Fruit fly (Drosophila melanogaster): ENCODE results near the gene D2hgdh.

D2hgdh gene

DNA sequence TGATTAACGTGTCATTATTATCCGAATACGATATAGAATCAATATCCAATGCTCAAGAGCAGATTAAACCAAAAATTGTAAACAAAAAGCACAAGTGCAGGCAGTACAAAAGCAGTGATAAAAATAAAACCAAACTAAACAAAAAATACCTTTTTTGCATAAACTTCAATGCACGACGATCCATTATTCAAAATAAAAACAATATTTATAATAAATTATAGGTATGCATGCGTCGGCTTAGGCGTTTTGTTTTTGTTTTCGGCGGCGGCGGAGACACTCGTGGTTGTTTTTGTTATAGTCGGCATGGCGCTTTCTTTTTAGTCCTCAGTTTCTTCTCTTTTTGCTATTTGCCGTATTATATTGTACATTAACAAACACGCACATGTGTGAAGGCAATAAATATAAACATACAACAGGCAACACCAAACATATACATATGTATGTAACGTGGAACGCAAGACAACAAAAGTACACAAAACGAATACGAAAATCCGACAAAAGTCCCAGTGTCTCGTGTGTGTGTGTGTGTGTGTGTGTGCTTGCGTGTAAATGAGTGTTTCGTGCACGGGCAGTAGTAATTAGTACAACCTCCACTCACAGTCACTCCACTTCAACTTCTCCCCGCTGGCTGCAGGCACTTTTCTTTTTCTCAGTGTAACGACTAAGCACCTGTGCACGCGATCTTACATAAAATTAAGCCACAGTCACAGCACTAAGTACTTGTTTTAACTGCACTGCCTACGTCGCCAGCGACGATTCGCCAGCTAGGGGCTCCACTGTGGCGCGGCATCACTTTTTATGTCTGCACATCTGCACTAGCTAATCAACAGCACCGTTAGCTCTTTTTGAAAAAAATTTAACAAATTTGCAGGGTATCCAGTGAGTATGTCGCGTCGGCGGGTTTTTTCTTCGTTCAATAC, 5.2 kb upstream of the D2hgdh start (continued):
- TF ChIP-seq knrl (GFP tag; IDR thresholded peaks at IDR 0.05; ENCODE audit: partially characterized antibody): no peak
- TF ChIP-seq CG32772 (GFP tag; IDR thresholded peaks at IDR 0.05): peak; percentile 42; the same call in 1 of the 2 replicates
- TF ChIP-seq CG14014 (GFP tag; IDR thresholded peaks at IDR 0.05): 0 out of 2 replicates have a peak, but pooled peaks have one; percentile 7
- peak; percentile 20 for TF ChIP-seq Ssrp (tag; optimal IDR thresholded peaks at IDR 0.05)
- TF ChIP-seq CG30403 (GFP tag; optimal IDR thresholded peaks at IDR 0.05): peak; percentile 56
- peak; percentile 54; the same call in 1 of the 2 replicates for TF ChIP-seq CG4730 (GFP tag; IDR thresholded peaks at IDR 0.05)
- peak; percentile 42 for TF ChIP-seq CG4820 (GFP tag; optimal IDR thresholded peaks at IDR 0.05)
- no peak for TF ChIP-seq CG34224 (GFP tag; IDR thresholded peaks at IDR 0.05; ENCODE audit: partially characterized antibody)
- TF ChIP-seq grau (tag; optimal IDR thresholded peaks at IDR 0.05): peak; percentile 92

dm6 chrX:2136831-2137452, 4.3 kb upstream of the D2hgdh start:
- TF ChIP-seq lilli (GFP tag; optimal IDR thresholded peaks at IDR 0.05): peak; percentile 100
- TF ChIP-seq Adf1 (GFP tag; IDR thresholded peaks at IDR 0.05): peak; percentile 93
- peak; percentile 100 for TF ChIP-seq Hr3 (GFP tag; optimal IDR thresholded peaks at IDR 0.05)
- TF ChIP-seq scrt (GFP tag; optimal IDR thresholded peaks at IDR 0.05): peak; percentile 99
- peak; percentile 100 for TF ChIP-seq ranshi (GFP tag; IDR thresholded peaks at IDR 0.05)
- peak; percentile 98 for TF ChIP-seq wek (GFP tag; optimal IDR thresholded peaks at IDR 0.05)
- TF ChIP-seq CG3995 (GFP tag; optimal IDR thresholded peaks at IDR 0.05): peak; percentile 90
- TF ChIP-seq kni (GFP tag; optimal IDR thresholded peaks at IDR 0.05): peak; percentile 99
- no peak; the same call in 1 of the 2 replicates for TF ChIP-seq sna (GFP tag; IDR thresholded peaks at IDR 0.05; ENCODE audit: partially characterized antibody)
- TF ChIP-seq CG14965 (GFP tag; optimal IDR thresholded peaks at IDR 0.05; ENCODE audit: borderline replicate concordance): peak; percentile 95
- peak; percentile 100 for TF ChIP-seq al (GFP tag; IDR thresholded peaks at IDR 0.05)
- peak; percentile 100 for TF ChIP-seq croc (GFP tag; conservative IDR thresholded peaks at IDR 0.05)
- peak; percentile 100 for TF ChIP-seq mam (GFP tag; optimal IDR thresholded peaks at IDR 0.05)
- TF ChIP-seq slbo (GFP tag; IDR thresholded peaks at IDR 0.05): peak; percentile 100
- no peak for TF ChIP-seq Tbp (GFP tag; optimal IDR thresholded peaks at IDR 0.05)
- TF ChIP-seq chif (GFP tag; optimal IDR thresholded peaks at IDR 0.05): peak; percentile 100
- TF ChIP-seq gro (GFP tag; optimal IDR thresholded peaks at IDR 0.05): peak; percentile 100
- peak; percentile 100 for TF ChIP-seq Fer1 (GFP tag; optimal IDR thresholded peaks at IDR 0.05)
- no peak for TF ChIP-seq lov (optimal IDR thresholded peaks at IDR 0.05)
- TF ChIP-seq lov (GFP tag; IDR thresholded peaks at IDR 0.05): peak; percentile 100
- TF ChIP-seq chn (GFP tag; optimal IDR thresholded peaks at IDR 0.05): peak; percentile 100
- TF ChIP-seq CG43689 (GFP tag; IDR thresholded peaks at IDR 0.05): peak; percentile 100
- peak; percentile 98 for TF ChIP-seq CG7556 (GFP tag; optimal IDR thresholded peaks at IDR 0.05)
- peak; percentile 100 for TF ChIP-seq Mes4 (GFP tag; optimal IDR thresholded peaks at IDR 0.05)
- no peak for TF ChIP-seq br (optimal IDR thresholded peaks at IDR 0.05)
- peak; percentile 99 for TF ChIP-seq CG1024 (GFP tag; IDR thresholded peaks at IDR 0.05)
- TF ChIP-seq CoRest (tag; optimal IDR thresholded peaks at IDR 0.05): peak; percentile 100
- peak; percentile 82 for TF ChIP-seq Sry-β (GFP tag; optimal IDR thresholded peaks at IDR 0.05)
- peak; percentile 99 for TF ChIP-seq CG15601 (tag; optimal IDR thresholded peaks at IDR 0.05)
- TF ChIP-seq HmgZ (tag; optimal IDR thresholded peaks at IDR 0.05): peak; percentile 100
- peak; percentile 100 for TF ChIP-seq en (GFP tag; optimal IDR thresholded peaks at IDR 0.05)
- TF ChIP-seq CG12659 (GFP tag; optimal IDR thresholded peaks at IDR 0.05): peak; percentile 100
- TF ChIP-seq danr (GFP tag; IDR thresholded peaks at IDR 0.05): peak; percentile 100
- peak; percentile 99 for TF ChIP-seq CG7987 (GFP tag; optimal IDR thresholded peaks at IDR 0.05)
- TF ChIP-seq dysf (GFP tag; IDR thresholded peaks at IDR 0.05): peak; percentile 100
- TF ChIP-seq CG4707 (GFP tag; optimal IDR thresholded peaks at IDR 0.05): peak; percentile 99
- peak; percentile 100 for TF ChIP-seq CkIIα-i1 (GFP tag; IDR thresholded peaks at IDR 0.05)
- peak; percentile 100 for TF ChIP-seq CG33213 (GFP tag; optimal IDR thresholded peaks at IDR 0.05)
